Worm (Caenorhabditis elegans): ENCODE measurements around the gene egl-1.

DNA sequence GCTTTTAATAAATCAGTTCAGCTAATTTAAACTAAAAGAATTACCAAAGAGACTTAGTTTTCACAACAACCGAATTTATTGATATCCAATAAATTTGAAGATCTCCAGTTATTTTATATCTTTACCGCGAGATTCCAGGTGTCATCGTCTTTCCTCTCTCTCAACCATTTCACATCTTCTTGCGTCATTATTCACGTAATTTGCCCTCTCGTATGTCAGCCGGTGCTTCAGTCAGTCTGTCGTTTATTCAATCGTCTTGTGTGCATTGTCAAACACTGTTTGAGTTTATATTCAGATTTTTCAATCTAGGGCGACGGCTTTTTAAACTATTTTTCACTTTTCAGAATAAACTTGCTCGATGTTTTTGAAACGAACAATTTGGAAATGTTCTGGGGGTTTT is 5.2 kb upstream of the egl-1 start:
- TF ChIP-seq fos-1 (tag; optimal IDR thresholded peaks at IDR 0.05) = no peak
- no peak for TF ChIP-seq R02D3.7 (tag; optimal IDR thresholded peaks at IDR 0.05)
- no peak for TF ChIP-seq nhr-12 (tag; optimal IDR thresholded peaks at IDR 0.05)
- no peak for TF ChIP-seq aly-2 (tag; optimal IDR thresholded peaks at IDR 0.05)
- no peak for TF ChIP-seq nhr-76 (tag; optimal IDR thresholded peaks at IDR 0.05)
- TF ChIP-seq skn-1 (tag; optimal IDR thresholded peaks at IDR 0.05) = no peak
- TF ChIP-seq ztf-11 (tag; optimal IDR thresholded peaks at IDR 0.05) = no peak
- TF ChIP-seq ceh-28 (tag; optimal IDR thresholded peaks at IDR 0.05) = no peak
- TF ChIP-seq elt-2 (tag; optimal IDR thresholded peaks at IDR 0.05) = no peak
- TF ChIP-seq egl-27 (tag; optimal IDR thresholded peaks at IDR 0.05) = no peak
- TF ChIP-seq ceh-82 (tag; optimal IDR thresholded peaks at IDR 0.05) = no peak
- TF ChIP-seq nhr-11 (tag; optimal IDR thresholded peaks at IDR 0.05) = no peak
- TF ChIP-seq mml-1 (tag; optimal IDR thresholded peaks at IDR 0.05) = no peak
- no peak for TF ChIP-seq unc-62 (GFP tag; optimal IDR thresholded peaks at IDR 0.05)
